Fruit fly (Drosophila melanogaster) whole organism, embryonic: ENCODE data around the gene gfzf.

Experiments used
- Atf3 ChIP-seq: fragments of 200-800 bp; sonication (Bioruptor generic); optimal IDR thresholded peaks from 3 replicates; lab custom pipeline; 2016; ENCODE audit warnings: missing biosample characterization, missing genetic modification characterization
- Bgb ChIP-seq: fragments of 200-800 bp; sonication (Bioruptor generic); IDR thresholded peaks from 2 replicates; pipeline ENCODE4 v1.3.6; 2022; ENCODE audit warnings: missing biosample characterization, missing genetic modification characterization; ENCODE audit not compliant: partially characterized antibody
- BtbVII ChIP-seq: fragments of 200-800 bp; sonication (Bioruptor generic); optimal IDR thresholded peaks from 3 replicates; lab custom pipeline; 2017; ENCODE audit warnings: missing biosample characterization, mild to moderate bottlenecking, missing genetic modification characterization
- CG10565 ChIP-seq: fragments of 200-800 bp; sonication (Bioruptor generic); optimal IDR thresholded peaks from 3 replicates; lab custom pipeline; 2016; ENCODE audit warnings: missing biosample characterization, mild to moderate bottlenecking, missing genetic modification characterization
- CG11085 ChIP-seq: fragments of 200-800 bp; sonication (Bioruptor generic); IDR thresholded peaks from 2 replicates; pipeline ENCODE4 v1.3.6; 2022; ENCODE audit warnings: missing biosample characterization, missing genetic modification characterization
- CG12299 ChIP-seq: fragments of 200-800 bp; sonication (Bioruptor generic); optimal IDR thresholded peaks from 2 replicates; lab custom pipeline; 2018; ENCODE audit warnings: missing biosample characterization, mild to moderate bottlenecking, missing genetic modification characterization
- CG12659 ChIP-seq: fragments of 200-800 bp; sonication (Bioruptor generic); optimal IDR thresholded peaks from 3 replicates; lab custom pipeline; 2017; ENCODE audit warnings: mild to moderate bottlenecking, missing biosample characterization, missing genetic modification reagents, missing genetic modification characterization
- CG12769 ChIP-seq: fragments of 200-800 bp; sonication (Bioruptor generic); optimal IDR thresholded peaks from 2 replicates; lab custom pipeline; 2019; ENCODE audit warnings: missing biosample characterization, mild to moderate bottlenecking, missing genetic modification characterization, moderate library complexity
- CG17802 ChIP-seq: fragments of 200-800 bp; sonication (Bioruptor generic); optimal IDR thresholded peaks from 2 replicates; lab custom pipeline; 2018; ENCODE audit warnings: missing biosample characterization, mild to moderate bottlenecking, missing genetic modification characterization, moderate library complexity
- CG18011 ChIP-seq: fragments of 200-800 bp; sonication (Bioruptor generic); optimal IDR thresholded peaks from 2 replicates; lab custom pipeline; 2017; ENCODE audit warnings: missing biosample characterization, missing genetic modification characterization, mild to moderate bottlenecking, moderate library complexity, missing genotype
- CG18599 ChIP-seq: fragments of 200-800 bp; sonication (Bioruptor generic); optimal IDR thresholded peaks from 3 replicates; lab custom pipeline; 2017; ENCODE audit warnings: missing biosample characterization, missing genetic modification characterization, mild to moderate bottlenecking, moderate library complexity, missing genetic modification reagents
- CG32767 ChIP-seq: fragments of 200-800 bp; sonication (Bioruptor generic); IDR thresholded peaks from 2 replicates; pipeline ENCODE4 v1.3.6; 2022; ENCODE audit warnings: missing biosample characterization, missing genetic modification characterization
- CG3847 ChIP-seq: fragments of 200-800 bp; sonication (Bioruptor generic); IDR thresholded peaks from 2 replicates; pipeline ENCODE4 v1.3.6; 2022; ENCODE audit warnings: missing biosample characterization, missing genetic modification characterization
- CG42726 ChIP-seq: fragments of 200-800 bp; sonication (Bioruptor generic); IDR thresholded peaks from 2 replicates; pipeline ENCODE4 v1.3.6; 2022; ENCODE audit warnings: missing biosample characterization, missing genetic modification characterization; ENCODE audit not compliant: partially characterized antibody
- CG4404 ChIP-seq: fragments of 200-800 bp; sonication (Bioruptor generic); IDR thresholded peaks from 2 replicates; pipeline ENCODE4 v1.3.6; 2022; ENCODE audit warnings: missing biosample characterization, missing genetic modification characterization
- CG4424 ChIP-seq: fragments of 200-800 bp; sonication (Bioruptor generic); optimal IDR thresholded peaks from 3 replicates; lab custom pipeline; 2016; ENCODE audit warnings: missing biosample characterization, missing genetic modification characterization
- CG6683 ChIP-seq: fragments of 200-800 bp; sonication (Bioruptor generic); optimal IDR thresholded peaks from 2 replicates; lab custom pipeline; 2017; ENCODE audit warnings: missing biosample characterization, mild to moderate bottlenecking, missing genetic modification characterization, missing genetic modification reagents
- CG6689 ChIP-seq: fragments of 200-800 bp; sonication (Bioruptor generic); IDR thresholded peaks from 2 replicates; pipeline ENCODE4 v1.3.6; 2022; ENCODE audit warnings: missing biosample characterization, missing genetic modification characterization
- CG9797 ChIP-seq: fragments of 200-800 bp; sonication (Bioruptor generic); optimal IDR thresholded peaks from 3 replicates; lab custom pipeline; 2018; ENCODE audit warnings: missing biosample characterization, mild to moderate bottlenecking, missing genetic modification characterization
- Gug ChIP-seq: fragments of 200-800 bp; sonication (Bioruptor generic); IDR thresholded peaks from 4 replicates; pipeline ENCODE4 v1.3.6; 2022; ENCODE audit warnings: missing biosample characterization, missing genetic modification characterization
- Hr51 ChIP-seq, 2 experiments: fragments of 200-800 bp; sonication (Bioruptor generic); optimal IDR thresholded peaks; 2 replicates in 1 of 2; 3 replicates in 1 of 2; lab custom pipeline; 2016 to 2018; ENCODE audit warnings: missing biosample characterization in 2 of 2, missing genetic modification characterization in 2 of 2, mild to moderate bottlenecking in 1 of 2, moderate library complexity in 1 of 2
- Kr ChIP-seq: fragments of 200-800 bp; sonication (Bioruptor generic); optimal IDR thresholded peaks from 2 replicates; lab custom pipeline; 2017; ENCODE audit warnings: missing biosample characterization, mild to moderate bottlenecking, missing genetic modification characterization
- Med ChIP-seq: fragments of 200-800 bp; sonication (Bioruptor generic); peaks from one replicate; lab custom pipeline; 2016; ENCODE audit warnings: missing biosample characterization, missing genetic modification characterization, mild to moderate bottlenecking, inconsistent platforms, moderate library complexity
- Neu2 ChIP-seq: fragments of 200-800 bp; sonication (Bioruptor generic); optimal IDR thresholded peaks from 3 replicates; lab custom pipeline; 2016; ENCODE audit warnings: missing biosample characterization, missing genetic modification characterization, borderline replicate concordance
- Opbp ChIP-seq: fragments of 200-800 bp; sonication (Bioruptor generic); IDR thresholded peaks from 3 replicates; pipeline ENCODE4 v1.3.6; 2022; ENCODE audit warnings: missing biosample characterization, missing genetic modification characterization; ENCODE audit not compliant: partially characterized antibody
- PHDP ChIP-seq: fragments of 200-800 bp; sonication (Bioruptor generic); optimal IDR thresholded peaks from 3 replicates; lab custom pipeline; 2018; ENCODE audit warnings: missing biosample characterization, mild to moderate bottlenecking, missing genetic modification characterization, moderate library complexity
- Trl ChIP-seq, 3 experiments: fragments of >200 bp in 2 of 3; fragments of 200-800 bp in 1 of 3; sonication (Bioruptor generic) in 1 of 3; optimal IDR thresholded peaks; 2 replicates in 1 of 3; 3 replicates in 2 of 3; lab custom pipeline; 2016 to 2017; ENCODE audit warnings: missing biosample characterization in 1 of 3, missing genetic modification characterization in 1 of 3
- abd-A ChIP-seq: fragments of 200-800 bp; sonication (Bioruptor generic); optimal IDR thresholded peaks from 3 replicates; lab custom pipeline; 2019; ENCODE audit warnings: missing biosample characterization, mild to moderate bottlenecking, missing genetic modification characterization, moderate library complexity
- ato ChIP-seq: fragments of 200-800 bp; sonication (Bioruptor generic); IDR thresholded peaks from 2 replicates; pipeline ENCODE4 v1.3.6; 2022; ENCODE audit warnings: missing biosample characterization, missing genetic modification characterization; ENCODE audit not compliant: partially characterized antibody
- cad ChIP-seq: fragments of >200 bp; optimal IDR thresholded peaks from 2 replicates; lab custom pipeline; 2017; ENCODE audit warnings: missing biosample characterization, missing genetic modification characterization
- cg ChIP-seq: fragments of 200-800 bp; sonication (Bioruptor generic); optimal IDR thresholded peaks from 3 replicates; lab custom pipeline; 2019; ENCODE audit warnings: missing biosample characterization, mild to moderate bottlenecking, missing genetic modification characterization, moderate library complexity
- chif ChIP-seq, 2 experiments: fragments of 200-800 bp; sonication (Bioruptor generic); optimal IDR thresholded peaks; 3 replicates each; lab custom pipeline; 2016; ENCODE audit warnings: missing biosample characterization in 2 of 2, missing genetic modification characterization in 2 of 2
- crol ChIP-seq: fragments of 200-800 bp; sonication (Bioruptor generic); IDR thresholded peaks from 2 replicates; pipeline ENCODE4 v1.3.6; 2022; ENCODE audit warnings: missing biosample characterization, missing genetic modification characterization
- ewg ChIP-seq: fragments of 200-800 bp; sonication (Bioruptor generic); optimal IDR thresholded peaks from 3 replicates; lab custom pipeline; 2017; ENCODE audit warnings: mild to moderate bottlenecking, missing biosample characterization, missing genetic modification reagents, missing genetic modification characterization
- gcm2 ChIP-seq: fragments of 200-800 bp; sonication (Bioruptor generic); optimal IDR thresholded peaks from 2 replicates; lab custom pipeline; 2016; ENCODE audit warnings: missing biosample characterization, missing genetic modification characterization
- jigr1 ChIP-seq: fragments of 200-800 bp; sonication (Bioruptor generic); IDR thresholded peaks from 3 replicates; pipeline ENCODE4 v1.3.6; 2022; ENCODE audit warnings: missing biosample characterization, missing genetic modification characterization
- ken ChIP-seq: fragments of 200-800 bp; sonication (Bioruptor generic); IDR thresholded peaks from 3 replicates; pipeline ENCODE4 v1.3.6; 2022; ENCODE audit warnings: missing biosample characterization, missing genetic modification characterization
- kni ChIP-seq: fragments of 200-800 bp; sonication (Bioruptor generic); optimal IDR thresholded peaks from 3 replicates; lab custom pipeline; 2017; ENCODE audit warnings: mild to moderate bottlenecking, missing biosample characterization, missing genetic modification reagents, missing genetic modification characterization
- lmd ChIP-seq: fragments of 200-800 bp; sonication (Bioruptor generic); IDR thresholded peaks from 2 replicates; pipeline ENCODE4 v1.3.6; 2022; ENCODE audit warnings: missing biosample characterization, missing genetic modification characterization
- mirr ChIP-seq: fragments of 200-800 bp; sonication (Bioruptor generic); optimal IDR thresholded peaks from 3 replicates; lab custom pipeline; 2018; ENCODE audit warnings: missing biosample characterization, mild to moderate bottlenecking, missing genetic modification characterization
- nau ChIP-seq: fragments of 200-800 bp; sonication (Bioruptor generic); optimal IDR thresholded peaks from 3 replicates; lab custom pipeline; 2017; ENCODE audit warnings: missing biosample characterization, mild to moderate bottlenecking, missing genetic modification characterization, missing genetic modification reagents
- odd ChIP-seq: fragments of 200-800 bp; sonication (Bioruptor generic); optimal IDR thresholded peaks from 2 replicates; lab custom pipeline; 2017; ENCODE audit warnings: missing biosample characterization, mild to moderate bottlenecking, missing genetic modification characterization
- onecut ChIP-seq: fragments of 200-800 bp; sonication (Bioruptor generic); IDR thresholded peaks from 2 replicates; pipeline ENCODE4 v1.3.6; 2022; ENCODE audit warnings: missing biosample characterization, missing genetic modification characterization
- pan ChIP-seq, 4 experiments: fragments of >200 bp in 3 of 4; fragments of 200-800 bp in 1 of 4; sonication (Bioruptor generic) in 1 of 4; optimal IDR thresholded peaks in 3 of 4; IDR thresholded peaks in 1 of 4; 2 replicates each; pipeline versions ENCODE4 v1.3.6 to Lab custom; 2017 to 2022; ENCODE audit warnings: missing biosample characterization in 2 of 4, missing genetic modification characterization in 2 of 4, mixed read lengths in 1 of 4
- sisA ChIP-seq: fragments of 200-800 bp; sonication (Bioruptor generic); IDR thresholded peaks from 2 replicates; pipeline ENCODE4 v1.3.6; 2022; ENCODE audit warnings: missing biosample characterization, missing genetic modification characterization
- ssp ChIP-seq: fragments of 200-800 bp; sonication (Bioruptor generic); IDR thresholded peaks from 2 replicates; pipeline ENCODE4 v1.3.6; 2022; ENCODE audit warnings: missing biosample characterization, missing genetic modification characterization
- ttk ChIP-seq: fragments of 200-800 bp; sonication (Bioruptor generic); IDR thresholded peaks from 2 replicates; pipeline ENCODE4 v2.1.2; 2022; ENCODE audit warnings: missing biosample characterization, missing genetic modification characterization
- twi ChIP-seq: fragments of 200-800 bp; optimal IDR thresholded peaks from 2 replicates; lab custom pipeline; 2019; ENCODE audit warnings: missing biosample characterization, mild to moderate bottlenecking, missing genetic modification characterization, moderate library complexity
- unpg ChIP-seq: fragments of 200-800 bp; sonication (Bioruptor generic); optimal IDR thresholded peaks from 3 replicates; lab custom pipeline; 2018; ENCODE audit warnings: missing biosample characterization, mild to moderate bottlenecking, missing genetic modification characterization, moderate library complexity

The gfzf gene

DNA sequence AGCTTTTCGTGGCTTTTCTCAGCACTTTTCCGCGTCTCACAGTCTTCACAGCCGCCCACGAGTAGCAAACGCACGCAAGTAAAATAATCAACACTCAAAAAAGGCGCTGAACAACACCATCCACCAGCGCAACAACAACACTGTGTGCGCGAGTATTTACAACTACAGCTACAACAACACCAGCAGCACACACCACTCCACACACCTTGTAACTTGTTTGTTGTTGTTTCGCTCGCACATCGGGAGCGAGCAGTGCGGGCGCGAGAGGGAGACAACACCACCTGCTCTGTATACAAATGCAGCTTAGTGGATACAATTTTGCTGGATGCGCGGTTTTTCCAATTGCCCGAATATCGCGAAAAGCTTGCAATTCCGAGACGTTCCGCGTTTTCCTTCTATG is 27.1 kb downstream of the gfzf start (continued):
- TF ChIP-seq CG42726 (GFP tag; lab: Robert Waterston, UW) (no peak), CG10565 (no peak), twi (tag; lab: Kevin White, UChicago) (no peak), CG12769 (tag; lab: Kevin White, UChicago) (no peak), CG12659 (GFP tag; lab: Kevin White, UChicago) (no peak), Gug (GFP tag; lab: Robert Waterston, UW) (no peak), chif (GFP tag; optimal IDR thresholded peaks at IDR 0.05; lab: Kevin White, UChicago) (no peak), mirr (peak; percentile 80), ken (GFP tag; lab: Robert Waterston, UW) (no peak), cg (GFP tag; lab: Kevin White, UChicago) (peak; percentile 92), gcm2 (no peak), Opbp (GFP tag; lab: Robert Waterston, UW) (peak; percentile 20; the same call in 2 of the 3 replicates), cad (GFP tag; lab: Kevin White, UChicago) (no peak), CG17802 (tag; lab: Kevin White, UChicago) (no peak), Trl (optimal IDR thresholded peaks at IDR 0.05; lab: Kevin White, UChicago) (peak in 1 of 2 experiments; percentile 9), Trl (GFP tag; optimal IDR thresholded peaks at IDR 0.05; lab: Kevin White, UChicago) (no peak), CG4404 (no peak), CG3847 (GFP tag; lab: Robert Waterston, UW) (no peak), pan (optimal IDR thresholded peaks at IDR 0.05; lab: Kevin White, UChicago) (no peak), pan (GFP tag; optimal IDR thresholded peaks at IDR 0.05 in 1 of 2, IDR thresholded peaks at IDR 0.05 in 1 of 2) (no peak), Atf3 (GFP tag; lab: Kevin White, UChicago) (no peak), nau (GFP tag; lab: Kevin White, UChicago) (no peak)

DNA sequence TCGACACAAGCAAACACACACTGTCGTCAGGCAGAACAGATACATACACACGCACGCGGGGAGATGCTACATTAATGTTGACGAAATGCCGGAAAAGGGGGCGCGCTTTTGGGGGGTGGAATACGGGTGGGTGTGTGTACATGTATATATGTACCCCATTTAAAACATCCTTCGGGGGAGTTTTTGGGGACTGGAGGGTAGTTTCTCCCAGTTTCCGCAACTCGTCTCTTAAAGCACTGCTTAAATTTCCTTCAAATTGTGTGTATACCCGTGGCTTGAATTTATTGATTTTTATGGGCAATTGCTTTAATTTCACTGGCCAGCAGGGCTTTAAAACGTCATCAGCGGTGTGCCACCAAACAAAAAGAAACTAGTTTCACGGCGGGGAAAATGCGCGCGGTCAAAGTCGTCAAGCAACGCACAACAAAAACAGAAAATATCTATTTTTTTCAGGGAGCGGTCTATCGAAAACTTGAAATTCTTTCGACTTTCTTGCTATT is 27.6 kb downstream of the gfzf start:
- no peak for TF ChIP-seq ewg
- TF ChIP-seq Kr (GFP tag; lab: Kevin White, UChicago): no peak
- no peak for TF ChIP-seq CG18011 (GFP tag; lab: Kevin White, UChicago)
- TF ChIP-seq abd-A: peak; percentile 4
- no peak for TF ChIP-seq Bgb
- TF ChIP-seq ttk (GFP tag; lab: Robert Waterston, UW): peak; percentile 36; the same call in 1 of the 2 replicates
- no peak for TF ChIP-seq CG12299 (tag; lab: Kevin White, UChicago)
- TF ChIP-seq Neu2 (GFP tag; lab: Kevin White, UChicago): no peak
- no peak for TF ChIP-seq jigr1
- no peak for TF ChIP-seq Hr51 (GFP tag; optimal IDR thresholded peaks at IDR 0.05; lab: Kevin White, UChicago)
- peak; percentile 74; the same call in 1 of the 2 replicates for TF ChIP-seq CG32767 (GFP tag; lab: Robert Waterston, UW)
- peak; percentile 97 for TF ChIP-seq onecut (GFP tag; lab: Robert Waterston, UW)
- TF ChIP-seq unpg (GFP tag; lab: Kevin White, UChicago): no peak
- no peak for TF ChIP-seq ssp (GFP tag; lab: Robert Waterston, UW)
- TF ChIP-seq CG6689 (GFP tag; lab: Robert Waterston, UW): no peak
- TF ChIP-seq crol (GFP tag; lab: Robert Waterston, UW): peak; percentile 63
- no peak for TF ChIP-seq PHDP (tag; lab: Kevin White, UChicago)
- no peak for TF ChIP-seq CG18599 (GFP tag; lab: Kevin White, UChicago)
- no peak for TF ChIP-seq CG9797 (GFP tag; lab: Kevin White, UChicago)
- no peak for TF ChIP-seq CG11085
- peak; percentile 85 for TF ChIP-seq kni (GFP tag; lab: Kevin White, UChicago)
- no peak for TF ChIP-seq CG6683
- TF ChIP-seq BtbVII (GFP tag; lab: Kevin White, UChicago): no peak
- TF ChIP-seq CG4424 (GFP tag; lab: Kevin White, UChicago): no peak
- no peak for TF ChIP-seq odd (GFP tag; lab: Kevin White, UChicago)
- peak; percentile 51 for TF ChIP-seq Med (GFP tag; lab: Kevin White, UChicago)
- no peak for TF ChIP-seq ato (GFP tag; lab: Robert Waterston, UW)
- no peak for TF ChIP-seq lmd (GFP tag; lab: Robert Waterston, UW)
- TF ChIP-seq sisA (GFP tag; lab: Robert Waterston, UW): no peak
